Fruit fly (Drosophila melanogaster): ENCODE data around the gene Megf8.

DNA sequence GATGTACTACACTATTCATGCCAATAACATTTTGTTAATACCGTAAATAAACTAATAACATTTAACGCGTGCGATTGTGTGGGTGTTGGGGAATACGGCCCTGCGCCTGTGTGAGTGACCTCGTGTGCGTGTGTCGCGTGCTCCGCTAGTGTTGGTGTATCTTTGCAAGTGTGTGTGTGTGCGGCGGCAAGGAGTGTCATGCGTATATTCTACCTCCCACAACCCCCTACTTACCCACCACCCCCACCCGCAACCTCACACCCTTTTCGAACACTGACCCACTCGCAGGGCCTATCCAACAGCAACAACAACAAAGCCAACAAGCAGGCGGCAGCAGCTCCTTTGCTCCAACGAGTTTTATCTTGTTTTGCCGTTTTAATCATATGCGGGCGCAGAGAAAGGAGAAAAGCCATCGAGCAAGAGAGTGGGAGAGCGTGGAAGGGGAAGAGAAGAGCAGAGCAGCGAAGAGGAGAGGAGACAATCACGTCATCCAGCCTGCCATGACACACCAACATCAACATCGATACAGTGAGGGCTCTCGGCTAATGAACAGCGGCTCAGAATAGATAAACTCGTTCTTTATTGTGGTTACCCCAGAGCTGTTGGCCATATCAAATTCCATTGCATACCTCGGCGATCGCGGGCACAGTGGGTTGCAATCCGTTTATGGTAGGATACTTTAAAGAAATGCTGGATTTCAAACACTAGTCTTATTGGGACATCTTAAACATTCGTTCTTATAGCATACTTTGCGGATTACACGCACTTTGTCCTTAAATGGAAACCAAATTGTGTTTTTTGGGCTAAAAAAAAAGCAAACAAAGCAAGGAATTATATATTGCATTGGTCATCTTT is 41.3 kb downstream of the Megf8 start:
- TF ChIP-seq Gug (GFP tag; IDR thresholded peaks at IDR 0.05), result no peak
- TF ChIP-seq CG6854 (GFP tag; optimal IDR thresholded peaks at IDR 0.05), result peak; percentile 4
- peak; percentile 6 for TF ChIP-seq fd59A (GFP tag; optimal IDR thresholded peaks at IDR 0.05)
- peak; percentile 9 for TF ChIP-seq Hr39 (GFP tag; optimal IDR thresholded peaks at IDR 0.05)

Measured in whole organism, prepupa.